Fruit fly (Drosophila melanogaster) whole organism, pupa: Measurements from ENCODE around the gene CG5805.

Source experiments
- CG10348 ChIP-seq: fragments of 200-800 bp; sonication (Bioruptor generic); IDR thresholded peaks from 2 replicates; pipeline ENCODE4 v1.3.6; 2022; ENCODE audit warnings: missing biosample characterization, missing genetic modification characterization
- CG12605 ChIP-seq: fragments of 200-800 bp; sonication (Bioruptor generic); IDR thresholded peaks from 2 replicates; pipeline ENCODE4 v1.3.6; 2022; ENCODE audit warnings: missing biosample characterization, missing genetic modification characterization
- CG13204 ChIP-seq: fragments of 200-800 bp; sonication (Bioruptor generic); optimal IDR thresholded peaks from 2 replicates; lab custom pipeline; 2018; ENCODE audit warnings: missing biosample characterization, mild to moderate bottlenecking, missing genetic modification characterization, moderate library complexity
- CG14655 ChIP-seq: fragments of 200-800 bp; sonication (Bioruptor generic); optimal IDR thresholded peaks from 3 replicates; lab custom pipeline; 2017; ENCODE audit warnings: mild to moderate bottlenecking, missing biosample characterization, missing genetic modification reagents, missing genetic modification characterization
- CG15710 ChIP-seq: fragments of 200-800 bp; sonication (Bioruptor generic); optimal IDR thresholded peaks from 2 replicates; lab custom pipeline; 2018; ENCODE audit warnings: missing biosample characterization, mild to moderate bottlenecking, missing genetic modification characterization, moderate library complexity
- CG17806 ChIP-seq: fragments of 200-800 bp; sonication (Bioruptor generic); optimal IDR thresholded peaks from 2 replicates; lab custom pipeline; 2018; ENCODE audit warnings: missing biosample characterization, mild to moderate bottlenecking, missing genetic modification characterization, moderate library complexity
- CG32121 ChIP-seq: fragments of 200-800 bp; sonication (Bioruptor generic); IDR thresholded peaks from 2 replicates; pipeline ENCODE4 v1.3.6; 2022; ENCODE audit warnings: missing biosample characterization, missing genetic modification characterization
- CG34367 ChIP-seq: fragments of 200-800 bp; sonication (Bioruptor generic); optimal IDR thresholded peaks from 2 replicates; lab custom pipeline; 2018; ENCODE audit warnings: missing biosample characterization, mild to moderate bottlenecking, missing genetic modification characterization
- CG4496 ChIP-seq: fragments of 200-800 bp; sonication (Bioruptor generic); IDR thresholded peaks from 3 replicates; pipeline ENCODE4 v1.3.6; 2022; ENCODE audit warnings: missing biosample characterization, missing genetic modification characterization
- CG8159 ChIP-seq: fragments of 200-800 bp; sonication (Bioruptor generic); optimal IDR thresholded peaks from 3 replicates; lab custom pipeline; 2018; ENCODE audit warnings: missing biosample characterization, mild to moderate bottlenecking, missing genetic modification characterization, moderate library complexity
- CG8301 ChIP-seq: fragments of 200-800 bp; sonication (Bioruptor generic); optimal IDR thresholded peaks from 2 replicates; lab custom pipeline; 2018; ENCODE audit warnings: missing biosample characterization, mild to moderate bottlenecking, missing genetic modification characterization
- CG9948 ChIP-seq: fragments of 200-800 bp; sonication (Bioruptor generic); optimal IDR thresholded peaks from 2 replicates; lab custom pipeline; 2018; ENCODE audit warnings: missing biosample characterization, mild to moderate bottlenecking, missing genetic modification characterization, moderate library complexity
- D1 ChIP-seq: fragments of 200-800 bp; sonication (Bioruptor generic); optimal IDR thresholded peaks from 2 replicates; lab custom pipeline; 2018; ENCODE audit warnings: missing biosample characterization, mild to moderate bottlenecking, missing genetic modification characterization, moderate library complexity
- EcR ChIP-seq: fragments of 200-800 bp; sonication (Bioruptor generic); optimal IDR thresholded peaks from 3 replicates; lab custom pipeline; 2019; ENCODE audit warnings: missing biosample characterization, missing genetic modification characterization, mild to moderate bottlenecking, moderate library complexity, missing genetic modification reagents
- Ets98B ChIP-seq: fragments of 200-800 bp; sonication (Bioruptor generic); IDR thresholded peaks from 2 replicates; pipeline ENCODE4 v1.3.6; 2022; ENCODE audit warnings: missing biosample characterization, missing genetic modification characterization
- Pif1A ChIP-seq: fragments of 200-800 bp; sonication (Bioruptor generic); optimal IDR thresholded peaks from 3 replicates; lab custom pipeline; 2016; ENCODE audit warnings: missing biosample characterization, missing genetic modification characterization
- Pif1B ChIP-seq: fragments of 200-800 bp; sonication (Bioruptor generic); optimal IDR thresholded peaks from 3 replicates; lab custom pipeline; 2016; ENCODE audit warnings: missing biosample characterization, missing genetic modification characterization
- Snoo ChIP-seq: fragments of 200-800 bp; sonication (Bioruptor generic); optimal IDR thresholded peaks from 3 replicates; lab custom pipeline; 2017; ENCODE audit warnings: missing biosample characterization, mild to moderate bottlenecking, missing genetic modification characterization, inconsistent platforms
- fd96Ca ChIP-seq: fragments of 200-800 bp; sonication (Bioruptor generic); IDR thresholded peaks from 3 replicates; pipeline ENCODE4 v1.3.6; 2022; ENCODE audit warnings: missing biosample characterization, missing genetic modification characterization
- gl ChIP-seq: fragments of 200-800 bp; sonication (Bioruptor generic); optimal IDR thresholded peaks from 2 replicates; lab custom pipeline; 2018; ENCODE audit warnings: missing biosample characterization, mild to moderate bottlenecking, missing genetic modification characterization
- rn ChIP-seq: fragments of 200-800 bp; sonication (Bioruptor generic); IDR thresholded peaks from 2 replicates; pipeline ENCODE4 v1.3.6; 2022; ENCODE audit warnings: missing biosample characterization, missing genetic modification characterization

The CG5805 gene

DNA sequence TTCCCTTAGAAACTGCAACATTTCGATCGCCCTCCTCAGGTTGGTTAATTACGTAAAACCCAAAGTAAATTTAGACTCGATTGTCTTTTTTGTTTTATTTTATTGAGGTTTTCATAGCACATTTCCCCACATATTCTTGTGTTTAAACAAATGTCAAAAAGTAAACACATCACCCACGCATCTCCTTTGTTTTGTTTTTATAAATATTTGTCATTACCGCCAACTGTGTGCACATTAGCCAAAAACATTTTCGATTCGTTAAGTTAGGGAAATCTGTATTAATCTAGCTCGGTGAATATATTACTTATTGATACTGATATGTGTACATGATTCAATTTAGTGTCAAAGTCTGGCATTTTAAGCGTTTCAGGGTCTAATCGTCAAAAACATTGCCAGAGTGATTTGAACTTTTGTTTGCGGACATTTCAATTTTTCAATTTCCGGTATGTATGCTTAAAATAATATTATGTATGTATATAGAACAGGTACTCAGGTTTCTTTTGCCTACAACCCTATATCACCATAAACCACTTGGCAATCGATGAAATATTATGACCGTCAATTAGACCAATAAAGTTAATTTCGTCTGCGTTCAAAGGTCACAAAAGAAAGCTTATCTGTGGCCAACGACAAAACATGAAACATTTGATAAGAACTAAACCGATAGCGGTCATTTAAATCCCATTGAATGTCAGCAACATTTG, 22.5 kb upstream of the CG5805 start:
- TF ChIP-seq CG34367 (tag; lab: Kevin White, UChicago) (no peak), rn (no peak), CG32121 (GFP tag; lab: Robert Waterston, UW) (no peak)

DNA sequence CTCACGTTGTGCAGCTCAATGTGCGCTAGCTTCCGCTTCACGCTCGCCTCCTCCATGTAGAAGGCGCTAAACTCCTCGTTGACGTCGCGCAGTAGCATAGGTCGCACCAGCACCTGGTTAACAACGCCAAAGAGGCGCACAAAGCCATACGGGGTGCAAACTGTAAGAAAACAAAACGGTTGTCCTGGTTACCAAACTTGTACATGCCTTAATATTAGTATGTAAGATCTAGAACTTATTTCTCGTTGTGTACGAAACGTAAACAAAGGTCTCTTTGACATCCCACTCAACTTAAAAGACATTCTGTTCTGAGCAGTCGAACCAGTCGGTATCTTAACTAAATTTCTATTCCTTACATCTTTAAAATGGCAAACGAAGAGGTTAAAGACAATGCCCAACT, 20.1 kb upstream of the CG5805 start, which contains the start of gene CG6980:
TSS of gene CG6980 (plus strand) at position 301 of the 400 bp plus-strand sequence.
- TF ChIP-seq CG8301 (tag; lab: Kevin White, UChicago) (no peak), CG10348 (no peak), Ets98B (GFP tag; lab: Robert Waterston, UW) (no peak), D1 (tag; lab: Kevin White, UChicago) (no peak), EcR (no peak), CG34367 (tag; lab: Kevin White, UChicago) (no peak), CG8159 (tag; lab: Kevin White, UChicago) (no peak), Pif1A (GFP tag; lab: Kevin White, UChicago) (no peak), CG12605 (no peak), CG14655 (GFP tag; lab: Kevin White, UChicago) (no peak), CG9948 (tag; lab: Kevin White, UChicago) (no peak), fd96Ca (GFP tag; lab: Robert Waterston, UW) (no peak), Pif1B (GFP tag; lab: Kevin White, UChicago) (no peak), gl (tag; lab: Kevin White, UChicago) (no peak), rn (no peak), CG17806 (tag; lab: Kevin White, UChicago) (no peak), CG13204 (no peak), CG32121 (GFP tag; lab: Robert Waterston, UW) (no peak), CG15710 (no peak)

DNA sequence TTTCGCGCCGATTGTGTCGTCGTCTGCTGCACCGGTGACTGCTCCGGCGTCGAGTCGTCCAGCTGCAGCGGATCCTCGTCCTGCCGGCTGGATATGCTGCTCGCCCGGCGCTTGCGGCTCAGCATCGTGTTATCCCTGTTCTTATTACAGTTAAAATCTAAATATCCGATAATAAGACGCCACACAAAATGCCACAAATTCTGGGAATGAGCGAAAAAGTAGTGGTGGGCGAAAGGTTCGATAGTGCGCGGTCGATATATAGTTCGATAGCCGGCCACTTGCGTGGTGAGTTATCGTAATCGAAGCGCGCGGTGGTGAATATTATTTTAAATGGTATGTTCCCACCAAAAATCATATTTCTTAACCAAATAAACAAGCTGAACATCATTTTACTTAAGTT, 17.8 kb upstream of the CG5805 start, which contains the start of gene polybromo:
TSS of gene polybromo (minus strand) at position 212 of the 400 bp plus-strand sequence.
- TF ChIP-seq Pif1A (GFP tag; lab: Kevin White, UChicago) (no peak), CG32121 (GFP tag; lab: Robert Waterston, UW) (no peak)

DNA sequence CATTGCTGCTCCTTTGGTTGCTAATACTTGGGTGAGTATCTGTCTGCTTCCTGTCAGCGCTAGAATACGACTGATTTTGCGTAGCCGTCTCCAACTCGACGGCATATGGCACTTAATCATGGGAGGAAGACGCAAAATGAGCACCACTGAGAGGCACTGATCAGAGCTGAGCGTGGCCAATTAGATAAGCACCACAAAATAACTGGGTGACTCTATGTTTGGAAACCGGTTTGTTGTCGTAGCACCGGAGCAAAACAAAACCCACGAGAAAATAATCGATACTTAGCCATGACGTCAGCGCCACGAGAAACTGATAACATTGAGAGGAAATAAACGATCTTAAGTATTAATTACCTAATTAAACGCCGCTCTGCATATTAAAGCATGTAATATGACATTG, 12.3 kb upstream of the CG5805 start, which contains the start of gene Ude:
TSS of gene Ude (minus strand) at position 166 of the 400 bp plus-strand sequence.
- TF ChIP-seq CG32121 (GFP tag; lab: Robert Waterston, UW) (no peak), Pif1B (GFP tag; lab: Kevin White, UChicago) (no peak), CG34367 (tag; lab: Kevin White, UChicago) (no peak), gl (tag; lab: Kevin White, UChicago) (no peak), CG12605 (no peak), CG10348 (no peak), D1 (tag; lab: Kevin White, UChicago) (no peak), EcR (no peak), Ets98B (GFP tag; lab: Robert Waterston, UW) (no peak), fd96Ca (GFP tag; lab: Robert Waterston, UW) (no peak), CG4496 (GFP tag; lab: Robert Waterston, UW) (no peak), CG8301 (tag; lab: Kevin White, UChicago) (no peak), CG17806 (tag; lab: Kevin White, UChicago) (no peak), Snoo (tag; lab: Kevin White, UChicago) (no peak), CG15710 (no peak), CG8159 (tag; lab: Kevin White, UChicago) (no peak), CG9948 (tag; lab: Kevin White, UChicago) (no peak), rn (no peak)

DNA sequence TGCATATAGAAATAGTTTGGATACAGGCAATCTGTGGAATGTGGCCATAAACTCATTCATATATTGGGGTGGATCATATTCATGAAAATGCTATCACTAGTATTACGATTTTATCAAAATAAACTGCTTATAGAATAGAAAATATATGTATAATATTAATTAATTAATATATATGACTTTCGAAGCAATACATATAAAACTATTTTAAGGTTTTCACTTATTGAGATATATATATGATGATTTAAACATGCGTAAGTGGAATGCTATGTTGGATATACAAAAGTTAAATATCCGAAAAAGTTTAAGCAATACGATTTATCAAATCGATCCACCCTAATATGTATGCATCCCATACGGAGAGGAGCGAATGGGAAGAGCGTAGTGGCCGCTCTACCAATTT, 11.4 kb upstream of the CG5805 start:
- TF ChIP-seq EcR (no peak), Pif1A (GFP tag; lab: Kevin White, UChicago) (no peak), CG4496 (GFP tag; lab: Robert Waterston, UW) (0 out of 3 replicates have a peak, but pooled peaks have one; percentile 24), CG34367 (tag; lab: Kevin White, UChicago) (no peak)

DNA sequence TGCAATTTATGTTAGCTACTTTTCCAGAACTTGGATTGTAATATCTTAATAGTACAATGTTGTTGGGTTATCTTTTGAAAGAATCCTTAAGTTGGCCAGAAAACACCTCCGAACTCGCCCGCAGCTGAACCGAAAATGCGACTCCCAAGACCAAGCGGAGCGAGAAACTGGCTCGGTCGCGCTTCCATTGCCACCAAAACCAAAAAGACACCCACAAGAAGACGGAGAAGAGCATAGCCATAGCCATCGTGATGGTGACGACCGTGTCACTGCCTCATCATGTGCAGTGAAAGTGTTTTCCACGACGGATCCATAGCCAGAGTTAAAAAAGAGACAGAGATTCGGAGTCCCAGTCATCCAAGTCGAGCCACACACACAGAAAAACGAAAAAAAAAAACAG, 2.8 kb upstream of the CG5805 start, which contains the start of gene CG13634:
TSS of gene CG13634 (minus strand) at position 101 of the 400 bp plus-strand sequence.
- no peak for TF ChIP-seq Pif1B (GFP tag; lab: Kevin White, UChicago)
- TF ChIP-seq CG4496 (GFP tag; lab: Robert Waterston, UW) = no peak
- TF ChIP-seq fd96Ca (GFP tag; lab: Robert Waterston, UW) = no peak
- TF ChIP-seq Ets98B (GFP tag; lab: Robert Waterston, UW) = no peak
- TF ChIP-seq gl (tag; lab: Kevin White, UChicago) = no peak
- TF ChIP-seq D1 (tag; lab: Kevin White, UChicago) = no peak
- no peak for TF ChIP-seq CG13204
- no peak for TF ChIP-seq Snoo (tag; lab: Kevin White, UChicago)
- TF ChIP-seq EcR = no peak
- no peak for TF ChIP-seq CG15710
- TF ChIP-seq CG10348 = no peak
- TF ChIP-seq CG8159 (tag; lab: Kevin White, UChicago) = no peak
- no peak for TF ChIP-seq CG12605
- no peak for TF ChIP-seq CG9948 (tag; lab: Kevin White, UChicago)
- no peak for TF ChIP-seq CG32121 (GFP tag; lab: Robert Waterston, UW)
- no peak for TF ChIP-seq CG34367 (tag; lab: Kevin White, UChicago)
- no peak for TF ChIP-seq CG14655 (GFP tag; lab: Kevin White, UChicago)
- TF ChIP-seq rn = no peak
- no peak for TF ChIP-seq Pif1A (GFP tag; lab: Kevin White, UChicago)
- no peak for TF ChIP-seq CG8301 (tag; lab: Kevin White, UChicago)
